Worm (Caenorhabditis elegans) whole organism, early embryonic: ENCODE results near the gene vps-50.

Experiments used
- B0310.2 ChIP-seq: sonication (generic microtip); optimal IDR thresholded peaks from 2 replicates; lab custom pipeline; 2016; ENCODE audit warnings: mild to moderate bottlenecking, missing genetic modification characterization, missing compliant biosample characterization
- F13C5.2 ChIP-seq: sonication (generic microtip); optimal IDR thresholded peaks from 2 replicates; lab custom pipeline; 2017; ENCODE audit warnings: mild to moderate bottlenecking, missing genetic modification characterization, inconsistent platforms, missing compliant biosample characterization
- aly-1 ChIP-seq: sonication (generic microtip); optimal IDR thresholded peaks from 2 replicates; lab custom pipeline; 2016; ENCODE audit warnings: missing genetic modification characterization, missing compliant biosample characterization
- ama-1 ChIP-seq: fragments of 150-350 bp; optimal IDR thresholded peaks from 2 replicates; lab custom pipeline; 2014
- ceh-13 ChIP-seq: fragments of 200-800 bp; sonication (Bioruptor generic); optimal IDR thresholded peaks from 2 replicates; lab custom pipeline; 2018; ENCODE audit warnings: mild to moderate bottlenecking, missing genetic modification characterization, missing compliant biosample characterization
- ceh-36 ChIP-seq: sonication (generic microtip); optimal IDR thresholded peaks from 2 replicates; lab custom pipeline; 2016; ENCODE audit warnings: missing genetic modification characterization, inconsistent platforms, missing compliant biosample characterization
- ets-7 ChIP-seq: sonication (generic microtip); optimal IDR thresholded peaks from 2 replicates; lab custom pipeline; 2016; ENCODE audit warnings: missing genotype, missing genetic modification characterization, missing compliant biosample characterization
- flt-1 ChIP-seq: fragments of 200-800 bp; sonication (Bioruptor generic); IDR thresholded peaks from 2 replicates; pipeline ENCODE4 v1.3.6; 2022; ENCODE audit warnings: missing genetic modification characterization, missing compliant biosample characterization
- hmbx-1 ChIP-seq: sonication (generic microtip); optimal IDR thresholded peaks from 2 replicates; lab custom pipeline; 2016; ENCODE audit warnings: mild to moderate bottlenecking, missing genetic modification characterization, missing compliant biosample characterization
- hmg-4 ChIP-seq: fragments of 200-800 bp; sonication (Bioruptor generic); optimal IDR thresholded peaks from 2 replicates; lab custom pipeline; 2018; ENCODE audit warnings: mild to moderate bottlenecking, missing genetic modification characterization, missing compliant biosample characterization
- hnd-1 ChIP-seq: sonication (generic microtip); optimal IDR thresholded peaks from 2 replicates; lab custom pipeline; 2016; ENCODE audit warnings: missing genetic modification characterization, missing compliant biosample characterization
- pes-1 ChIP-seq: fragments of 200-800 bp; sonication (Bioruptor generic); IDR thresholded peaks from 2 replicates; pipeline ENCODE4 v1.3.6; 2022; ENCODE audit warnings: missing genetic modification reagents, missing genetic modification characterization, missing compliant biosample characterization
- scrt-1 ChIP-seq: fragments of 200-800 bp; sonication (Bioruptor generic); IDR thresholded peaks from 2 replicates; pipeline ENCODE4 v1.3.6; 2022; ENCODE audit warnings: missing genetic modification characterization, missing compliant biosample characterization
- sea-1 ChIP-seq: fragments of 200-800 bp; sonication (Bioruptor generic); conservative IDR thresholded peaks from 2 replicates; pipeline ENCODE4 v1.3.6; 2022; ENCODE audit warnings: missing genetic modification characterization, missing compliant biosample characterization
- tbx-11 ChIP-seq: fragments of 200-800 bp; sonication (Bioruptor generic); IDR thresholded peaks from 2 replicates; pipeline ENCODE4 v1.3.6; 2022; ENCODE audit warnings: missing genetic modification characterization, missing compliant biosample characterization
- tbx-37 ChIP-seq: fragments of 200-800 bp; sonication (Bioruptor generic); conservative IDR thresholded peaks from 2 replicates; pipeline ENCODE4 v1.3.6; 2022; ENCODE audit warnings: missing genetic modification reagents, missing genetic modification characterization, missing compliant biosample characterization
- tra-4 ChIP-seq: sonication (generic microtip); optimal IDR thresholded peaks from 2 replicates; lab custom pipeline; 2017; ENCODE audit warnings: missing genetic modification characterization, missing compliant biosample characterization

Gene vps-50

DNA sequence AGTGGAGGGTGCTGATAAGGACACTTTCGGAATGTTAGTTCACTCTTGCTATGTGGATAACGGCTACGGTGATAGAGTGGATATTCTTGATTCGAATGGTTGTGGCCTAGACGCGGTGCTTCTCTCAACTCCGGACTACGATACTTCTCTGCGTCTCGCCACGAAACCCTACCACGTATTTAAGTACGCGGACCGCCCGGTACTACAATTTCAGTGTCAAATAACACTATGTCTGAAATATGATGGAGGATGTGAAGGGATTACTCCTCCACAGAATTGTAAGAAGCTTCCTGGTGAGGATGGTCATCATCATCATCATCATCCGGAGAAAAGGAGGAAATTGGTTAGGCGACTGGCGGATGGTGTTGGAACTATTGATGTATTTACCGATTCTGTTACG is 46.0 kb downstream of the vps-50 start:
- TF ChIP-seq scrt-1 (GFP tag; lab: Robert Waterston, UW) (no peak), ama-1 (no peak), ceh-13 (GFP tag; lab: Kevin White, UChicago) (no peak), flt-1 (no peak), tra-4 (tag; lab: Kevin White, UChicago) (no peak), ets-7 (tag; lab: Kevin White, UChicago) (no peak), hmbx-1 (tag; lab: Kevin White, UChicago) (no peak), F13C5.2 (tag; lab: Kevin White, UChicago) (no peak), B0310.2 (tag; lab: Kevin White, UChicago) (no peak), hmg-4 (GFP tag; lab: Kevin White, UChicago) (no peak), ceh-36 (tag; lab: Kevin White, UChicago) (no peak), tbx-11 (no peak), hnd-1 (no peak), pes-1 (GFP tag; lab: Robert Waterston, UW) (no peak), tbx-37 (GFP tag; lab: Robert Waterston, UW) (no peak), sea-1 (no peak), aly-1 (tag; lab: Kevin White, UChicago) (no peak)

DNA sequence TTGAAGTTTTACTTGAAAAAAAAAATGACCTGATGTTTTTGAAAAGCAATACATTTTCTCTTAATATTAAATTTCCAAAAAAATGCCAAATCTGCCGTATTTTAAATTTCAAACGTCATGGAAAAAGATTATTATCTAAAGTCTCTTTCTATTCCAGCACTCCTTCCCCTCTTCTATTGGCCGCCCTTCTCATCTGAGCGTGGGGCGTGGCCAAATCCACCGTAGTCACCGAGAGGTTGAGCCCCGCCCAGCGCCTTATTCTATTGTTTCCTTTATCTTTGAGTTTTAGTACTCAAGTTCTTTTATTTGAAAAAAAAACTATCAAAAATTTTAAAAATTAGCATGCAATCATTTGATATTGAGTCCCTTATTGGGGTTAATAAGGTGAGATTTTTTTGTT is 51.1 kb downstream of the vps-50 start, which contains the start of gene vab-7:
Gene vab-7, plus strand, starts transcription at position 301 of the 400 bp plus-strand sequence.
- TF ChIP-seq sea-1, result no peak
- TF ChIP-seq aly-1 (tag; lab: Kevin White, UChicago), result no peak
- no peak for TF ChIP-seq hnd-1
- no peak for TF ChIP-seq hmbx-1 (tag; lab: Kevin White, UChicago)
- no peak for TF ChIP-seq ama-1
- TF ChIP-seq pes-1 (GFP tag; lab: Robert Waterston, UW), result no peak
- no peak for TF ChIP-seq tbx-11
- TF ChIP-seq tra-4 (tag; lab: Kevin White, UChicago), result no peak
- TF ChIP-seq hmg-4 (GFP tag; lab: Kevin White, UChicago), result no peak
- TF ChIP-seq ceh-13 (GFP tag; lab: Kevin White, UChicago), result no peak
- TF ChIP-seq flt-1, result no peak
- no peak for TF ChIP-seq tbx-37 (GFP tag; lab: Robert Waterston, UW)
- TF ChIP-seq ceh-36 (tag; lab: Kevin White, UChicago), result no peak
- TF ChIP-seq B0310.2 (tag; lab: Kevin White, UChicago), result no peak
- TF ChIP-seq ets-7 (tag; lab: Kevin White, UChicago), result no peak
- TF ChIP-seq F13C5.2 (tag; lab: Kevin White, UChicago), result no peak
- no peak for TF ChIP-seq scrt-1 (GFP tag; lab: Robert Waterston, UW)

DNA sequence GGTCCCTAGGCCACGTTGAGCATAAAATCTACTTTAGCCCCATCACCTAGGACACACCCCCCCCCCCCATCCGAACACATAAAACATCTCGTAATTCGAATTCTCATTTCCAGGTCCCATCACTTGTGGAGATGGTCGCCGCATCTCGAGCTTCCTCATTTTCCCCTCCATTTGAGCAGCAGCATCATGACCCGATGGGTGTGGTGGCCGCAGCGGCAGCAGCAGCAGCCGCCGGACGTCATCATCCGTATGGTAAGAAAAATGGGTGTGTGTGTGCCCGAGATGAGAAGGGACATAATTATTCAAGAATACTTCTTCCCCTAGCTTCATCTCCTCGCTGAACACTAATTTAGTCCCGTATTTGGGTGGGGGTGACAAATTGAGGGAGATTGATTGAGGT is 52.5 kb downstream of the vps-50 start:
- TF ChIP-seq ets-7 (tag; lab: Kevin White, UChicago) (no peak), aly-1 (tag; lab: Kevin White, UChicago) (no peak), B0310.2 (tag; lab: Kevin White, UChicago) (no peak), pes-1 (GFP tag; lab: Robert Waterston, UW) (no peak), sea-1 (no peak), F13C5.2 (tag; lab: Kevin White, UChicago) (no peak), hmbx-1 (tag; lab: Kevin White, UChicago) (no peak), ceh-13 (GFP tag; lab: Kevin White, UChicago) (no peak), hnd-1 (no peak), ceh-36 (tag; lab: Kevin White, UChicago) (no peak), flt-1 (no peak), hmg-4 (GFP tag; lab: Kevin White, UChicago) (no peak), ama-1 (no peak), tbx-11 (no peak), tbx-37 (GFP tag; lab: Robert Waterston, UW) (no peak)

DNA sequence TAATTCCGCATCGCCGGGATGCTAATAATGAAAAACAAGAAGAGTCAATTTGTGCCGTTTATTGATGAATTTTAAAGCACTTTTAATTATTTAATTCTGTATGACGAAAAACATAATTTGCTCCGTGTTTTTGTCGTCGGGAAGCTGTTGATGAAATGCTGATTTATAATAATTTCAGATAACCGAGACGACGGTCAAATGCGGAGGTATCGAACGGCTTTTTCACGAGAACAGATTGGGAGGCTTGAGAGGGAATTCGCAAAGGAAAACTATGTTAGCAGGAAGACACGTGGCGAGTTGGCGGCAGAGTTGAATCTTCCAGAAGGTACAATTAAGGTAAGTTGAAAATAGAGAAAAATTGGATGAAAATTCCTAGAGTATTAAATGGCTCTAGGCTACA is 54.5 kb downstream of the vps-50 start:
- TF ChIP-seq tbx-11 (no peak), F13C5.2 (tag; lab: Kevin White, UChicago) (no peak), tra-4 (tag; lab: Kevin White, UChicago) (no peak), flt-1 (no peak), ceh-36 (tag; lab: Kevin White, UChicago) (no peak), pes-1 (GFP tag; lab: Robert Waterston, UW) (no peak), hmbx-1 (tag; lab: Kevin White, UChicago) (no peak), hnd-1 (no peak), ama-1 (no peak), aly-1 (tag; lab: Kevin White, UChicago) (no peak), B0310.2 (tag; lab: Kevin White, UChicago) (no peak), sea-1 (no peak), tbx-37 (GFP tag; lab: Robert Waterston, UW) (no peak), ceh-13 (GFP tag; lab: Kevin White, UChicago) (no peak)
